Worm (Caenorhabditis elegans): ENCODE measurements around the gene ifg-1.

The ifg-1 gene

DNA sequence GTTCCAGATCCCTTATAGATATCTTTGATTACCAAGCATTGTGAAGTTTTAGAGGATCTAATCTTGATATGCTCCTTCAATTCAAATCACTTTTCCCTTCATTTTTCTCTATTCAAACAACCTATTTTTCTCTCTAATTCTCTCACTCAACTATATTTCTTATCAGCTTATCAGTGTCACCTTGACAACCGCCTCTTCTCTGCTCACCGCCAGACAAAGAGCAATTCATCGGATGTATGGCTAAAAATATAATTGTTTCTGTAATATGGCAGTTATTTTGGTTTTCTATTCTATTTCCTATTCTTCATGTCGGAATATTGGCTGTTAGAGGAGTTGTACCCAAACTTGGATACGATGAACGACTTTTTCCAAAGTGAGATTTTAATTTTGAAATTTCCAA lies 32.7 kb downstream of the ifg-1 start:
- no peak for TF ChIP-seq nhr-237 (tag; optimal IDR thresholded peaks at IDR 0.05)
- TF ChIP-seq elt-3 (tag; optimal IDR thresholded peaks at IDR 0.05), result no peak
- no peak for TF ChIP-seq ham-2 (GFP tag; optimal IDR thresholded peaks at IDR 0.05)
- no peak for TF ChIP-seq pha-4 (tag; optimal IDR thresholded peaks at IDR 0.05)
- TF ChIP-seq lsy-2 (tag; optimal IDR thresholded peaks at IDR 0.05), result no peak
- TF ChIP-seq unc-39 (tag; optimal IDR thresholded peaks at IDR 0.05), result no peak

DNA sequence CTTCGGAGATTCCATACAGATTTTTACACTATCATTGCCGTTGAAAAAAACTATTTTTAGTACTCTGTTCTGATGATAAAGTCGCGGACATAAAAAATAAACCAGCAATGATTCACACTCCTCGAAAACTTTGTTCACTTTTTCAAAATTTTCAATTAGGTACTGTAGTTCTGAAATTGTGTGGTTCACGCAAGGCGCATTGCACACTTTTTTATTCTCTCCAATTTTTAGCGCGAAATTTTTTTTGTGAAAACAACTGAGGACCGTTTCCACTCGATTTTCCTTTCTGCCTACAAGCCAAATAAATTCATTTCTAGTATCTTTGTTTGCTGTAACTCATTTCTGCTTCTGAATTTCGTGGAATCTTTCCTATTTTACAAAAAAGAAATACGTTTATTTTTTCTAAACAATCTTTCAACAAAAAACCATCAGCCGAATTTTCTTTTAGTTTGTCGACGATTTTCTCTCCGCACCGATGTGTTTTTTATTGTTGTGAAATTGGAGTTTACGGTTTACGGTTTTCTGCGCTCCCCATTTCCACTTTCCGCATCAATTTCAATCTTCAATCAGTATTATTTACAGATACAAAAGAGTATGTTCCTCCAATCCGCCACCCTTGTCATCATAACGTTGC lies 36.3 kb downstream of the ifg-1 start, which contains the start of gene F35C11.5:
TSS of gene F35C11.5 (plus strand) at position 584 of the 634 bp plus-strand sequence.
- TF ChIP-seq ces-1 (GFP tag; optimal IDR thresholded peaks at IDR 0.05) (no peak), flh-1 (GFP tag; optimal IDR thresholded peaks at IDR 0.05) (no peak), sem-2 (GFP tag; optimal IDR thresholded peaks at IDR 0.05) (no peak), M03D4.4 (tag; optimal IDR thresholded peaks at IDR 0.05) (no peak)

DNA sequence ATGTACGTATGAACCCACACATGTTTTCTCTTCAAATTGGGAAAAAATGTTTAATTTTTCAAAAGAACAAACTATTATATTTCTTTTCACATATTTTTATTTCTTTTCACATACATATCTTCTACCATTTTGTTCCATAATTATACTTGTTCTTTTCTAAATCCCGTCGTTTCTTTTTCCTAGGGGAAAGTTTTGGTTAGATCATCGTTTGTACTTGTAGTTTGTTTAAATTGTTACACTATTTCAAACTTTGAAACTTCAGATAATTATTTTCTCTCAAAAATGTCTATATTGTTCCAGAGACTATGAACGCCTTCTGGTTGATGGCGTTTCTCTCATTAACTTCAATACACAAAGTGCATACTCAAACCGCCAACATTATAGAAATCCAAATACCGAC lies 39.0 kb downstream of the ifg-1 start, which contains the start of gene F35C11.7:
TSS of gene F35C11.7 (plus strand) at position 301 of the 400 bp plus-strand sequence.
- no peak for TF ChIP-seq lsy-2 (tag; optimal IDR thresholded peaks at IDR 0.05)
- no peak for TF ChIP-seq unc-120 (tag; optimal IDR thresholded peaks at IDR 0.05; ENCODE audit: poor library complexity, severe bottlenecking)
- no peak for TF ChIP-seq nhr-76 (tag; optimal IDR thresholded peaks at IDR 0.05)
- no peak for TF ChIP-seq mab-5 (tag; optimal IDR thresholded peaks at IDR 0.05)
- no peak for TF ChIP-seq nhr-28 (tag; optimal IDR thresholded peaks at IDR 0.05)
- no peak for TF ChIP-seq ceh-83 (GFP tag; optimal IDR thresholded peaks at IDR 0.05)
- no peak for TF ChIP-seq nhr-237 (tag; optimal IDR thresholded peaks at IDR 0.05)
- no peak for TF ChIP-seq flh-1 (GFP tag; optimal IDR thresholded peaks at IDR 0.05)
- TF ChIP-seq cnd-1 (tag; optimal IDR thresholded peaks at IDR 0.05), result no peak
- TF ChIP-seq tbx-8 (GFP tag; optimal IDR thresholded peaks at IDR 0.05), result no peak
- TF ChIP-seq ceh-39 (tag; optimal IDR thresholded peaks at IDR 0.05), result no peak

DNA sequence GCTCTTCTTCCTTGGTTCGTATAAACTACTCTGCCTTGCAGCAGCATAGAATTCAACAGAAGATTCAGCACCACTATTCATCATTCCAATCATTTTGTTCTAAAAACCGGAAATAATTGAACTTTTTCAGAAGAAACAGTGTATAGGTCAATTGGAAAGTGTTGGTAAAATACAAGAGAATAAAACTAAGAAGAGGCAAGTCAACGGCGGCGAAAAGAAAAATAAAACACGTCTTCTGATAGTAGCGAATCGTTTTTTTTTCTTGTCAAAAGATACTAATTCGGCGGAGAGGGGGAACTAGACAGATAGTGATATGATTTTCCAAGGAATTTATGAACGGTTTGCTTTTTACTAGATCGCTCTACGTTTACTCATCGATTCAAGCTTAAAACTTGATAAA lies 42.0 kb downstream of the ifg-1 start, which contains the start of gene F35C11.6:
TSS of gene F35C11.6 (minus strand) at position 101 of the 400 bp plus-strand sequence.
- TF ChIP-seq M03D4.4 (tag; optimal IDR thresholded peaks at IDR 0.05) (no peak), lsy-2 (tag; optimal IDR thresholded peaks at IDR 0.05) (no peak), unc-39 (tag; optimal IDR thresholded peaks at IDR 0.05) (no peak), ceh-43 (GFP tag; optimal IDR thresholded peaks at IDR 0.05) (no peak), elt-3 (tag; optimal IDR thresholded peaks at IDR 0.05) (no peak), ceh-83 (GFP tag; optimal IDR thresholded peaks at IDR 0.05) (no peak)

DNA sequence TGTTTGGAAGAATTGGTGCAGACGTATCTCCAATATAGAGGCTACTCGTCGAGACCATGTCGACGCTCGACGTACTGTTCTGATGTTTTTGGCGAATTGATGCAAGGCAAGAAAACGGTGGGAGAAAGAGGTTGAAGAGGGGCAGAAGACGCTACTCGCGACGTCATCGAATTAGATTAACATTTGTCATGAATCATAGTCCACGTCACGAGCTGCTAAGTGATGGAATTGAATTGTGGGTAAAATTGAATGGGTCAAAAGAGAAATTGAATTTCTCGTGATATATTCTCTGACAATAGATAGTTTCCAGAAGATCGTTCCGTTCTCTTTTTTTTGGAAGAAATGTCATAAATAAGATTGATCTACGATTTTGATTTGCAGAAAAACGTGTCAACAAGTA lies 42.7 kb downstream of the ifg-1 start:
- TF ChIP-seq mep-1 (tag; optimal IDR thresholded peaks at IDR 0.05), result no peak
- no peak for TF ChIP-seq sem-2 (GFP tag; optimal IDR thresholded peaks at IDR 0.05)
- no peak for TF ChIP-seq mab-5 (tag; optimal IDR thresholded peaks at IDR 0.05)
- no peak for TF ChIP-seq ham-2 (GFP tag; optimal IDR thresholded peaks at IDR 0.05)
- TF ChIP-seq bed-3 (GFP tag; optimal IDR thresholded peaks at IDR 0.05), result no peak
- TF ChIP-seq snpc-4 (tag; optimal IDR thresholded peaks at IDR 0.05), result no peak
- no peak for TF ChIP-seq lin-32 (GFP tag; optimal IDR thresholded peaks at IDR 0.05)
- no peak for TF ChIP-seq lsy-2 (tag; optimal IDR thresholded peaks at IDR 0.05)
- no peak for TF ChIP-seq unc-39 (tag; optimal IDR thresholded peaks at IDR 0.05)
- TF ChIP-seq blmp-1 (tag; optimal IDR thresholded peaks at IDR 0.05), result no peak
- TF ChIP-seq flh-1 (GFP tag; optimal IDR thresholded peaks at IDR 0.05), result no peak

DNA sequence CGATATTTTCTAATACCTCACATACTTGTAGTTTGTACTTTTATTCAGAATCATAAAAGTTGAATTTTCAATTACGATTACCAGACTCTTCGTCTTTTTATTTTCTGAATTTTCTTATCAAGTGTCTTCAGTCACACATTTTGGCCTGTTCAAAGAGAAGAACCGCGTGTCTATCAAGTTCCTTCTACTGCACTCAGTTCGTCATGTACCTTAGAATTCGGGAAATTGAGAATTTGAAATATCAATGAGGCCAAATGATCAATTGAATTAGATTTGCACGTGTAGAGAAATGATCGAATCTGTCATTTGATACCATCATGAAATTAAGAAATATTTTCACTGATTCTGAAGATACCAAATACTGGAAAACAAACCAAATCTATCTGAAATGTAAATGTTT lies 46.5 kb downstream of the ifg-1 start:
- TF ChIP-seq lin-32 (GFP tag; optimal IDR thresholded peaks at IDR 0.05), result no peak
- no peak for TF ChIP-seq nhr-12 (tag; optimal IDR thresholded peaks at IDR 0.05)
- no peak for TF ChIP-seq lin-13 (tag; optimal IDR thresholded peaks at IDR 0.05)

DNA sequence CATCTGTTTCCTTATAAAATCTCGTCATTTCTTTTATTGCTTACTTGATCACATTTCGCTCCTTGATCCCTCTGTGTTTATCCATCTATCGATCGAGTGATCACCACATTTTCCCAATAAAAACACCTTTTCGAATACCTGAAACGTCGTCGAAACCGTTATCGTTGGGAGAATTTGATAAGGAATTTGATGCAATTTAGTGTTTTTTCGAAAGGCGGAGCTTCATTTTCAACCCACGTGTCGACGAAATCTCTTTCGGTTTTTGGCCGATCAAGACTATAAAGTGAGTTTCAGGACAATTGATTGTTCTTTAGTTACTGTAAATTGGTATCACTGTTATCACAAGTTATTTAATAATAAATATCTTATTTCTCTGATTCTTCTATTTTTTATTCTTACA lies 47.6 kb downstream of the ifg-1 start, which contains the start of gene srdh-1:
TSS of gene srdh-1 (plus strand) at position 43 of the 400 bp plus-strand sequence.
- no peak for TF ChIP-seq ceh-83 (GFP tag; optimal IDR thresholded peaks at IDR 0.05)
- TF ChIP-seq zip-8 (tag; optimal IDR thresholded peaks at IDR 0.05), result no peak
- TF ChIP-seq lsy-2 (tag; optimal IDR thresholded peaks at IDR 0.05), result no peak
- no peak for TF ChIP-seq snpc-4 (tag; optimal IDR thresholded peaks at IDR 0.05)
- TF ChIP-seq hlh-1 (tag; optimal IDR thresholded peaks at IDR 0.05), result no peak
- no peak for TF ChIP-seq unc-62 (GFP tag; optimal IDR thresholded peaks at IDR 0.05)
- TF ChIP-seq sptf-1 (tag; optimal IDR thresholded peaks at IDR 0.05), result no peak
